Worm (Caenorhabditis elegans): Measurements from ENCODE around the gene R07E4.5.

Gene R07E4.5

ce11 chrX:5976206-5976960, 23.4 kb upstream of the R07E4.5 start:
- TF ChIP-seq lin-14 (GFP tag; optimal IDR thresholded peaks at IDR 0.05), result peak; percentile 83
- peak; percentile 30 for TF ChIP-seq snu-23 (GFP tag; optimal IDR thresholded peaks at IDR 0.05)
- no peak for TF ChIP-seq efl-1 (optimal IDR thresholded peaks at IDR 0.05)
- peak in 1 of 2 experiments; percentile 56 for TF ChIP-seq efl-1 (GFP tag; optimal IDR thresholded peaks at IDR 0.05 in 1 of 2)
- TF ChIP-seq nhr-71 (tag; optimal IDR thresholded peaks at IDR 0.05), result peak; percentile 53
- TF ChIP-seq lin-35 (GFP tag; optimal IDR thresholded peaks at IDR 0.05), result peak in 1 of 2 experiments; percentile 3
- peak; percentile 49 for TF ChIP-seq dsc-1 (tag; optimal IDR thresholded peaks at IDR 0.05)
- peak; percentile 5 to 43 for TF ChIP-seq lsy-2 (tag; optimal IDR thresholded peaks at IDR 0.05)
- no peak for TF ChIP-seq mdl-1 (tag; optimal IDR thresholded peaks at IDR 0.05)
- peak; percentile 63 for TF ChIP-seq fkh-10 (GFP tag; optimal IDR thresholded peaks at IDR 0.05)
- TF ChIP-seq ceh-8 (GFP tag; optimal IDR thresholded peaks at IDR 0.05), result no peak
- TF ChIP-seq tbx-2 (tag; optimal IDR thresholded peaks at IDR 0.05), result peak; percentile 36
- peak; percentile 21 for TF ChIP-seq unc-86 (tag; optimal IDR thresholded peaks at IDR 0.05)
- peak; percentile 8 for TF ChIP-seq swsn-7 (tag; optimal IDR thresholded peaks at IDR 0.05)
- no peak for TF ChIP-seq C34B4.2 (tag; optimal IDR thresholded peaks at IDR 0.05)
- no peak for TF ChIP-seq blmp-1 (tag; optimal IDR thresholded peaks at IDR 0.05)
- TF ChIP-seq rnt-1 (tag; optimal IDR thresholded peaks at IDR 0.05), result peak; percentile 38
- TF ChIP-seq unc-62 (GFP tag; optimal IDR thresholded peaks at IDR 0.05), result no peak
- peak; percentile 74 for TF ChIP-seq nhr-85 (tag)
- TF ChIP-seq ceh-82 (tag; optimal IDR thresholded peaks at IDR 0.05), result peak in 1 of 3 experiments; percentile 44
- TF ChIP-seq nhr-47 (tag; optimal IDR thresholded peaks at IDR 0.05), result peak; percentile 57
- TF ChIP-seq unc-98 (GFP tag; IDR thresholded peaks at IDR 0.05), result no peak
- peak; percentile 34 for TF ChIP-seq isw-1 (GFP tag; IDR thresholded peaks at IDR 0.05)
- peak; percentile 22 for TF ChIP-seq xbp-1 (tag; optimal IDR thresholded peaks at IDR 0.05)
- TF ChIP-seq egl-13 (tag; optimal IDR thresholded peaks at IDR 0.05), result peak; percentile 34

- TF ChIP-seq ets-5 (GFP tag; IDR thresholded peaks at IDR 0.05), result no peak
- no peak for TF ChIP-seq efl-1 (optimal IDR thresholded peaks at IDR 0.05)
- peak in 1 of 2 experiments; percentile 74 for TF ChIP-seq efl-1 (GFP tag; optimal IDR thresholded peaks at IDR 0.05 in 1 of 2)
Observed at ce11 chrX:5975726-5976125, 22.8 kb upstream of the R07E4.5 start.

ce11 chrX:5975228-5975627, 22.3 kb upstream of the R07E4.5 start:
- TF ChIP-seq unc-86 (tag; optimal IDR thresholded peaks at IDR 0.05) (no peak), dsc-1 (tag; optimal IDR thresholded peaks at IDR 0.05) (no peak), ces-1 (GFP tag; optimal IDR thresholded peaks at IDR 0.05) (no peak), lin-14 (GFP tag; optimal IDR thresholded peaks at IDR 0.05) (peak; percentile 58)

- TF ChIP-seq lin-13 (GFP tag; optimal IDR thresholded peaks at IDR 0.05) (no peak), unc-130 (tag; optimal IDR thresholded peaks at IDR 0.05) (no peak), ceh-90 (tag; optimal IDR thresholded peaks at IDR 0.05) (no peak), C04F5.9 (tag; optimal IDR thresholded peaks at IDR 0.05) (no peak), pag-3 (tag; optimal IDR thresholded peaks at IDR 0.05; ENCODE audit: borderline replicate concordance, insufficient read depth) (no peak), elt-2 (tag; optimal IDR thresholded peaks at IDR 0.05) (no peak), efl-3 (GFP tag; optimal IDR thresholded peaks at IDR 0.05) (no peak), snu-23 (GFP tag; optimal IDR thresholded peaks at IDR 0.05) (no peak), ztf-11 (tag; optimal IDR thresholded peaks at IDR 0.05) (no peak), snpc-4 (tag; optimal IDR thresholded peaks at IDR 0.05) (no peak), unc-30 (tag; optimal IDR thresholded peaks at IDR 0.05) (no peak), lsy-2 (tag; optimal IDR thresholded peaks at IDR 0.05) (no peak), sox-4 (tag; optimal IDR thresholded peaks at IDR 0.05) (no peak), nhr-12 (tag; optimal IDR thresholded peaks at IDR 0.05) (no peak), jun-1 (tag; optimal IDR thresholded peaks at IDR 0.05) (no peak)
Observed at ce11 chrX:5972212-5972611, 19.2 kb upstream of the R07E4.5 start.

All from whole organism, L1 larva.